Fruit fly (Drosophila melanogaster): ENCODE data around the gene Cyt-c-d.

- TF ChIP-seq CG4496 (GFP tag; IDR thresholded peaks at IDR 0.05) (0 out of 3 replicates have a peak, but pooled peaks have one; percentile 43), D1 (tag; optimal IDR thresholded peaks at IDR 0.05) (no peak), EcR (GFP tag; optimal IDR thresholded peaks at IDR 0.05) (no peak), CG8159 (tag; optimal IDR thresholded peaks at IDR 0.05) (no peak), CG8301 (tag; optimal IDR thresholded peaks at IDR 0.05) (peak; percentile 40), gl (tag; optimal IDR thresholded peaks at IDR 0.05) (no peak), Pif1B (GFP tag; optimal IDR thresholded peaks at IDR 0.05) (no peak), CG32121 (GFP tag; IDR thresholded peaks at IDR 0.05) (peak; percentile 54), CG17806 (tag; optimal IDR thresholded peaks at IDR 0.05) (no peak)
Measured at dm6 chr2L:16718446-16719173, 2.9 kb downstream of the Cyt-c-d start.

Data from whole organism, pupa.